Fruit fly (Drosophila melanogaster) whole organism, prepupa: Measurements from ENCODE around the gene Mct1.

Experiments used
- Blimp-1 ChIP-seq: fragments of 200-800 bp; sonication (Bioruptor generic); optimal IDR thresholded peaks from 3 replicates; lab custom pipeline; 2017; ENCODE audit warnings: missing biosample characterization, missing genetic modification characterization, mild to moderate bottlenecking, moderate library complexity, missing genetic modification reagents
- CG10631 ChIP-seq: fragments of 200-800 bp; sonication (Bioruptor generic); optimal IDR thresholded peaks from 2 replicates; lab custom pipeline; 2016; ENCODE audit warnings: missing biosample characterization, missing genetic modification characterization
- CG10669 ChIP-seq: fragments of 200-800 bp; sonication (Bioruptor generic); optimal IDR thresholded peaks from 3 replicates; lab custom pipeline; 2018; ENCODE audit warnings: missing biosample characterization, mild to moderate bottlenecking, missing genetic modification characterization, moderate library complexity
- CG11294 ChIP-seq: fragments of 200-800 bp; sonication (Bioruptor generic); IDR thresholded peaks from 2 replicates; pipeline ENCODE4 v1.3.6; 2022; ENCODE audit warnings: missing biosample characterization, missing genetic modification characterization
- CG11762 ChIP-seq: fragments of 200-800 bp; sonication (Bioruptor generic); optimal IDR thresholded peaks from 3 replicates; lab custom pipeline; 2016; ENCODE audit warnings: missing biosample characterization, missing genetic modification characterization; ENCODE audit not compliant: insufficient read depth
- CG15336 ChIP-seq: fragments of 200-800 bp; sonication (Bioruptor generic); IDR thresholded peaks from 2 replicates; pipeline ENCODE4 v1.3.6; 2022; ENCODE audit warnings: missing biosample characterization, missing genetic modification characterization
- CG1621 ChIP-seq: fragments of 200-800 bp; sonication (Bioruptor generic); optimal IDR thresholded peaks from 3 replicates; lab custom pipeline; 2018; ENCODE audit warnings: missing biosample characterization, mild to moderate bottlenecking, missing genetic modification characterization
- CG16779 ChIP-seq: fragments of 200-800 bp; sonication (Bioruptor generic); optimal IDR thresholded peaks from 3 replicates; lab custom pipeline; 2017; ENCODE audit warnings: missing biosample characterization, mild to moderate bottlenecking, missing genetic modification characterization
- CG3032 ChIP-seq: fragments of 200-800 bp; optimal IDR thresholded peaks from 2 replicates; lab custom pipeline; 2019; ENCODE audit warnings: missing biosample characterization, mild to moderate bottlenecking, missing genetic modification characterization, moderate library complexity
- CG31627 ChIP-seq: fragments of 200-800 bp; sonication (Bioruptor generic); optimal IDR thresholded peaks from 3 replicates; lab custom pipeline; 2016; ENCODE audit warnings: missing biosample characterization, missing genetic modification characterization
- CG32006 ChIP-seq: fragments of 200-800 bp; sonication (Bioruptor generic); optimal IDR thresholded peaks from 3 replicates; lab custom pipeline; 2017; ENCODE audit warnings: missing biosample characterization, mild to moderate bottlenecking, missing genetic modification characterization
- CG34406 ChIP-seq: fragments of 200-800 bp; sonication (Bioruptor generic); optimal IDR thresholded peaks from 3 replicates; lab custom pipeline; 2016; ENCODE audit warnings: missing biosample characterization, missing genetic modification characterization
- CG4318 ChIP-seq: fragments of 200-800 bp; sonication (Bioruptor generic); optimal IDR thresholded peaks from 3 replicates; lab custom pipeline; 2017; ENCODE audit warnings: missing biosample characterization, mild to moderate bottlenecking, missing genetic modification characterization
- CG6163 ChIP-seq: fragments of 200-800 bp; sonication (Bioruptor generic); IDR thresholded peaks from 3 replicates; pipeline ENCODE4 v1.3.6; 2022; ENCODE audit warnings: missing biosample characterization, missing genetic modification characterization
- CG6276 ChIP-seq: fragments of 200-800 bp; sonication (Bioruptor generic); optimal IDR thresholded peaks from 2 replicates; lab custom pipeline; 2017; ENCODE audit warnings: missing biosample characterization, mild to moderate bottlenecking, missing genetic modification characterization
- CG6808 ChIP-seq: fragments of 200-800 bp; sonication (Bioruptor generic); optimal IDR thresholded peaks from 3 replicates; lab custom pipeline; 2017; ENCODE audit warnings: missing biosample characterization, missing genetic modification characterization, mild to moderate bottlenecking, moderate library complexity, missing genetic modification reagents
- CG7368 ChIP-seq: fragments of 200-800 bp; sonication (Bioruptor generic); optimal IDR thresholded peaks from 3 replicates; lab custom pipeline; 2016; ENCODE audit warnings: missing biosample characterization, missing genetic modification characterization
- CG8119 ChIP-seq: fragments of 200-800 bp; sonication (Bioruptor generic); IDR thresholded peaks from 3 replicates; pipeline ENCODE4 v1.3.6; 2022; ENCODE audit warnings: missing biosample characterization, missing genetic modification characterization
- CG8632 ChIP-seq: fragments of 200-800 bp; sonication (Bioruptor generic); optimal IDR thresholded peaks from 3 replicates; lab custom pipeline; 2016; ENCODE audit warnings: missing biosample characterization, missing genetic modification characterization
- CG9139 ChIP-seq: fragments of 200-800 bp; sonication (Bioruptor generic); optimal IDR thresholded peaks from 3 replicates; lab custom pipeline; 2017; ENCODE audit warnings: missing biosample characterization, mild to moderate bottlenecking, missing genetic modification characterization
- Eip75B ChIP-seq: fragments of 200-800 bp; sonication (Bioruptor generic); optimal IDR thresholded peaks from 3 replicates; lab custom pipeline; 2016; ENCODE audit warnings: missing biosample characterization, missing genetic modification characterization
- Eip78C ChIP-seq: fragments of 200-800 bp; sonication (Bioruptor generic); peaks from one replicate; lab custom pipeline; 2016; ENCODE audit warnings: missing biosample characterization, missing genetic modification characterization
- Eip93F ChIP-seq: fragments of 200-800 bp; sonication (Bioruptor generic); optimal IDR thresholded peaks from 2 replicates; lab custom pipeline; 2016; ENCODE audit warnings: missing biosample characterization, mild to moderate bottlenecking, missing genetic modification characterization
- Ets21C ChIP-seq: fragments of 200-800 bp; sonication (Bioruptor generic); optimal IDR thresholded peaks from 3 replicates; lab custom pipeline; 2016; ENCODE audit warnings: missing biosample characterization, missing genetic modification characterization
- Ets96B ChIP-seq: fragments of 200-800 bp; optimal IDR thresholded peaks from 2 replicates; lab custom pipeline; 2019; ENCODE audit warnings: missing biosample characterization, mild to moderate bottlenecking, missing genetic modification characterization, moderate library complexity
- Hr38 ChIP-seq: sonication (Bioruptor generic); optimal IDR thresholded peaks from 2 replicates; lab custom pipeline; 2016; ENCODE audit warnings: missing biosample characterization, missing genetic modification characterization
- Hr39 ChIP-seq: fragments of 200-800 bp; sonication (Bioruptor generic); optimal IDR thresholded peaks from 2 replicates; lab custom pipeline; 2016; ENCODE audit warnings: missing biosample characterization, missing genetic modification characterization
- Hr4 ChIP-seq: fragments of 200-800 bp; sonication (Bioruptor generic); optimal IDR thresholded peaks from 3 replicates; lab custom pipeline; 2016; ENCODE audit warnings: missing biosample characterization, missing genetic modification characterization
- Lpt ChIP-seq: fragments of 200-800 bp; sonication (Bioruptor generic); optimal IDR thresholded peaks from 3 replicates; lab custom pipeline; 2016; ENCODE audit warnings: missing biosample characterization, missing genetic modification characterization
- Met ChIP-seq: fragments of 200-800 bp; sonication (Bioruptor generic); optimal IDR thresholded peaks from 3 replicates; lab custom pipeline; 2016; ENCODE audit warnings: missing biosample characterization, missing genetic modification characterization
- OdsH ChIP-seq: fragments of 200-800 bp; sonication (Bioruptor generic); optimal IDR thresholded peaks from 3 replicates; lab custom pipeline; 2016; ENCODE audit warnings: missing biosample characterization, missing genetic modification characterization
- Smox ChIP-seq: fragments of 200-800 bp; sonication (Bioruptor generic); optimal IDR thresholded peaks from 3 replicates; lab custom pipeline; 2016; ENCODE audit warnings: missing biosample characterization, missing genetic modification characterization
- Sox14 ChIP-seq: fragments of 200-800 bp; sonication (Bioruptor generic); optimal IDR thresholded peaks from 3 replicates; lab custom pipeline; 2016; ENCODE audit warnings: missing biosample characterization, missing genetic modification characterization
- Sox15 ChIP-seq: fragments of 200-800 bp; sonication (Bioruptor generic); optimal IDR thresholded peaks from 3 replicates; lab custom pipeline; 2016; ENCODE audit warnings: missing biosample characterization, missing genetic modification characterization
- achi ChIP-seq: fragments of 200-800 bp; sonication (Bioruptor generic); optimal IDR thresholded peaks from 3 replicates; lab custom pipeline; 2016; ENCODE audit warnings: missing biosample characterization, missing genetic modification characterization
- acj6 ChIP-seq: fragments of 200-800 bp; sonication (Bioruptor generic); optimal IDR thresholded peaks from 3 replicates; lab custom pipeline; 2016; ENCODE audit warnings: missing biosample characterization, missing genetic modification characterization
- dac ChIP-seq: fragments of 200-800 bp; sonication (Bioruptor generic); optimal IDR thresholded peaks from 2 replicates; lab custom pipeline; 2017; ENCODE audit warnings: missing biosample characterization, mild to moderate bottlenecking, missing genetic modification characterization
- dsx ChIP-seq: fragments of 200-800 bp; optimal IDR thresholded peaks from 3 replicates; lab custom pipeline; 2019; ENCODE audit warnings: missing biosample characterization, mild to moderate bottlenecking, missing genetic modification characterization, moderate library complexity; ENCODE audit not compliant: poor library complexity, severe bottlenecking
- eg ChIP-seq: fragments of 200-800 bp; sonication (Bioruptor generic); IDR thresholded peaks from 3 replicates; pipeline ENCODE4 v1.3.6; 2022; ENCODE audit warnings: missing biosample characterization, missing genetic modification characterization
- esn ChIP-seq: fragments of 200-800 bp; sonication (Bioruptor generic); optimal IDR thresholded peaks from 2 replicates; lab custom pipeline; 2016; ENCODE audit warnings: missing biosample characterization, mild to moderate bottlenecking, missing genetic modification characterization, moderate library complexity
- fd59A ChIP-seq: fragments of 200-800 bp; sonication (Bioruptor generic); optimal IDR thresholded peaks from 2 replicates; lab custom pipeline; 2017; ENCODE audit warnings: missing biosample characterization, mild to moderate bottlenecking, missing genetic modification characterization, missing genetic modification reagents
- fkh ChIP-seq: fragments of 200-800 bp; sonication (Bioruptor generic); optimal IDR thresholded peaks from 3 replicates; lab custom pipeline; 2017; ENCODE audit warnings: missing biosample characterization, mild to moderate bottlenecking, missing genetic modification characterization, moderate library complexity
- lz ChIP-seq: fragments of 200-800 bp; sonication (Bioruptor generic); optimal IDR thresholded peaks from 3 replicates; lab custom pipeline; 2016; ENCODE audit warnings: missing biosample characterization, missing genetic modification characterization
- net ChIP-seq: fragments of 200-800 bp; sonication (Bioruptor generic); optimal IDR thresholded peaks from 3 replicates; lab custom pipeline; 2016; ENCODE audit warnings: missing biosample characterization, missing genetic modification characterization
- pdm3 ChIP-seq: fragments of 200-800 bp; sonication (Bioruptor generic); optimal IDR thresholded peaks from 3 replicates; lab custom pipeline; 2016; ENCODE audit warnings: missing biosample characterization, missing genetic modification characterization
- salr ChIP-seq, 2 experiments: fragments of 200-800 bp; sonication (Bioruptor generic); optimal IDR thresholded peaks; 3 replicates each; lab custom pipeline; 2016 to 2018; ENCODE audit warnings: missing biosample characterization in 2 of 2, missing genetic modification characterization in 2 of 2, mild to moderate bottlenecking in 1 of 2
- topi ChIP-seq: fragments of 200-800 bp; sonication (Bioruptor generic); optimal IDR thresholded peaks from 3 replicates; lab custom pipeline; 2016; ENCODE audit warnings: missing biosample characterization, missing genetic modification characterization
- vri ChIP-seq: fragments of 200-800 bp; sonication (Bioruptor generic); optimal IDR thresholded peaks from 3 replicates; lab custom pipeline; 2016; ENCODE audit warnings: missing biosample characterization, mild to moderate bottlenecking, missing genetic modification characterization

Mct1 gene

dm6 chrX:2149478-2149877 lies 39.5 kb upstream of the Mct1 start, which contains the start of gene bcn92 (continued):
- TF ChIP-seq Eip93F (no peak), Eip78C (GFP tag; lab: Kevin White, UChicago) (peak; percentile 70), CG6276 (no peak), dac (GFP tag; lab: Kevin White, UChicago) (no peak), acj6 (GFP tag; lab: Kevin White, UChicago) (peak; percentile 7), Eip75B (GFP tag; lab: Kevin White, UChicago) (peak; percentile 1), Lpt (GFP tag; lab: Kevin White, UChicago) (no peak), CG8632 (GFP tag; lab: Kevin White, UChicago) (no peak), Sox14 (GFP tag; lab: Kevin White, UChicago) (peak; percentile 41), CG34406 (no peak), CG4318 (GFP tag; lab: Kevin White, UChicago) (no peak), topi (peak; percentile 38), Blimp-1 (GFP tag; lab: Kevin White, UChicago) (no peak), Sox15 (GFP tag; lab: Kevin White, UChicago) (no peak), achi (GFP tag; lab: Kevin White, UChicago) (peak; percentile 31), Met (GFP tag; lab: Kevin White, UChicago) (peak; percentile 36), CG6163 (GFP tag; lab: Robert Waterston, UW) (peak; percentile 15; the same call in 1 of the 3 replicates), Smox (GFP tag; lab: Kevin White, UChicago) (peak; percentile 50), esn (GFP tag; lab: Kevin White, UChicago) (peak; percentile 59)

dm6 chrX:2155868-2156267 lies 33.1 kb upstream of the Mct1 start:
- no peak for TF ChIP-seq pdm3 (GFP tag; lab: Kevin White, UChicago)
- no peak for TF ChIP-seq Blimp-1 (GFP tag; lab: Kevin White, UChicago)
- TF ChIP-seq Hr39 (GFP tag; lab: Kevin White, UChicago), result peak; percentile 5
- peak; percentile 30 for TF ChIP-seq CG32006 (GFP tag; lab: Kevin White, UChicago)
- no peak for TF ChIP-seq CG16779 (tag; lab: Kevin White, UChicago)
- TF ChIP-seq CG7368, result no peak
- no peak for TF ChIP-seq fkh (GFP tag; lab: Kevin White, UChicago)
- TF ChIP-seq CG9139 (GFP tag; lab: Kevin White, UChicago), result no peak
- no peak for TF ChIP-seq dsx (GFP tag; lab: Kevin White, UChicago)
- TF ChIP-seq CG10631 (GFP tag; lab: Kevin White, UChicago), result no peak
- TF ChIP-seq Sox15 (GFP tag; lab: Kevin White, UChicago), result no peak
- no peak for TF ChIP-seq Hr38 (GFP tag; lab: Kevin White, UChicago)
- TF ChIP-seq CG6276, result no peak
- no peak for TF ChIP-seq fd59A (GFP tag; lab: Kevin White, UChicago)
- TF ChIP-seq topi, result no peak
- no peak for TF ChIP-seq Ets21C
- TF ChIP-seq Lpt (GFP tag; lab: Kevin White, UChicago), result peak; percentile 41
- TF ChIP-seq CG10669, result no peak
- TF ChIP-seq CG31627 (GFP tag; lab: Kevin White, UChicago), result peak; percentile 27
- TF ChIP-seq CG6808, result no peak
- TF ChIP-seq dac (GFP tag; lab: Kevin White, UChicago), result no peak
- peak; percentile 21 for TF ChIP-seq vri (GFP tag; lab: Kevin White, UChicago)
- TF ChIP-seq salr (GFP tag; optimal IDR thresholded peaks at IDR 0.05; lab: Kevin White, UChicago), result no peak
- no peak for TF ChIP-seq CG11294
- no peak for TF ChIP-seq CG11762 (GFP tag; lab: Kevin White, UChicago)
- TF ChIP-seq eg, result peak; percentile 28; the same call in 1 of the 3 replicates
- no peak for TF ChIP-seq CG3032 (tag; lab: Kevin White, UChicago)
- no peak for TF ChIP-seq Ets96B (tag; lab: Kevin White, UChicago)
- peak; percentile 60 for TF ChIP-seq CG1621 (tag; lab: Kevin White, UChicago)
- no peak; the same call in 2 of the 3 replicates for TF ChIP-seq CG8119
- TF ChIP-seq Eip78C (GFP tag; lab: Kevin White, UChicago), result peak; percentile 68
- no peak for TF ChIP-seq Eip93F
- TF ChIP-seq Sox14 (GFP tag; lab: Kevin White, UChicago), result peak; percentile 69
- TF ChIP-seq CG8632 (GFP tag; lab: Kevin White, UChicago), result no peak
- no peak for TF ChIP-seq Smox (GFP tag; lab: Kevin White, UChicago)
- no peak for TF ChIP-seq OdsH (GFP tag; lab: Kevin White, UChicago)
- TF ChIP-seq Eip75B (GFP tag; lab: Kevin White, UChicago), result peak; percentile 31
- no peak for TF ChIP-seq Hr4 (GFP tag; lab: Kevin White, UChicago)
- peak; percentile 22; the same call in 1 of the 2 replicates for TF ChIP-seq CG15336
- TF ChIP-seq CG34406, result no peak
- no peak for TF ChIP-seq net
- TF ChIP-seq lz (GFP tag; lab: Kevin White, UChicago), result no peak
